Worm (Caenorhabditis elegans): ENCODE data around the gene F54D5.17.

F54D5.17 gene

ce11 chrII:11535924-11536323, 20.5 kb upstream of the F54D5.17 start:
- TF ChIP-seq nhr-23 (tag; optimal IDR thresholded peaks at IDR 0.05) (no peak), lsy-12 (tag; optimal IDR thresholded peaks at IDR 0.05) (no peak), zag-1 (tag; optimal IDR thresholded peaks at IDR 0.05) (no peak), sea-2 (GFP tag; optimal IDR thresholded peaks at IDR 0.05) (no peak), ama-1 (optimal IDR thresholded peaks at IDR 0.05) (no peak), ceh-28 (tag; optimal IDR thresholded peaks at IDR 0.05) (no peak), ZK546.5 (tag; optimal IDR thresholded peaks at IDR 0.05) (no peak), elt-2 (tag; optimal IDR thresholded peaks at IDR 0.05) (no peak), fkh-10 (GFP tag; optimal IDR thresholded peaks at IDR 0.05) (no peak), lin-39 (tag; optimal IDR thresholded peaks at IDR 0.05) (no peak), nhr-237 (tag; optimal IDR thresholded peaks at IDR 0.05) (no peak), tbx-2 (tag; optimal IDR thresholded peaks at IDR 0.05) (no peak), fkh-2 (tag; optimal IDR thresholded peaks at IDR 0.05) (no peak), snpc-4 (tag; optimal IDR thresholded peaks at IDR 0.05) (no peak), nhr-76 (tag; optimal IDR thresholded peaks at IDR 0.05) (no peak), unc-62 (GFP tag; optimal IDR thresholded peaks at IDR 0.05) (no peak)

- TF ChIP-seq jun-1 (tag; optimal IDR thresholded peaks at IDR 0.05) (no peak), unc-62 (GFP tag; optimal IDR thresholded peaks at IDR 0.05) (no peak), ceh-16 (tag; optimal IDR thresholded peaks at IDR 0.05) (no peak), daf-12 (tag; optimal IDR thresholded peaks at IDR 0.05) (no peak), nhr-237 (tag; optimal IDR thresholded peaks at IDR 0.05) (no peak), nhr-76 (tag; optimal IDR thresholded peaks at IDR 0.05) (no peak), skn-1 (tag; optimal IDR thresholded peaks at IDR 0.05) (no peak), fkh-10 (GFP tag; optimal IDR thresholded peaks at IDR 0.05) (no peak), unc-39 (tag; optimal IDR thresholded peaks at IDR 0.05) (no peak), nhr-67 (tag; optimal IDR thresholded peaks at IDR 0.05) (no peak), mdl-1 (tag; optimal IDR thresholded peaks at IDR 0.05) (no peak), elt-3 (tag; optimal IDR thresholded peaks at IDR 0.05) (no peak), egl-5 (tag; optimal IDR thresholded peaks at IDR 0.05) (no peak), lin-15B (tag; optimal IDR thresholded peaks at IDR 0.05) (no peak), ceh-82 (tag; optimal IDR thresholded peaks at IDR 0.05) (no peak), nhr-77 (tag; optimal IDR thresholded peaks at IDR 0.05) (no peak), lsy-12 (tag; optimal IDR thresholded peaks at IDR 0.05) (no peak), nhr-23 (tag; optimal IDR thresholded peaks at IDR 0.05) (no peak), hmg-11 (tag; optimal IDR thresholded peaks at IDR 0.05) (no peak)
Observed at ce11 chrII:11536505-11536904, 19.9 kb upstream of the F54D5.17 start.

- TF ChIP-seq nhr-23 (tag; optimal IDR thresholded peaks at IDR 0.05) (peak; percentile 15), ceh-28 (tag; optimal IDR thresholded peaks at IDR 0.05) (no peak)
Observed at ce11 chrII:11537115-11537514, 19.3 kb upstream of the F54D5.17 start.

ce11 chrII:11537606-11538016, 18.8 kb upstream of the F54D5.17 start:
- TF ChIP-seq snpc-4 (tag; optimal IDR thresholded peaks at IDR 0.05) (no peak), eor-1 (tag; optimal IDR thresholded peaks at IDR 0.05) (no peak), R02D3.7 (tag; optimal IDR thresholded peaks at IDR 0.05) (no peak), lsy-12 (tag; optimal IDR thresholded peaks at IDR 0.05) (no peak), tbx-2 (tag; optimal IDR thresholded peaks at IDR 0.05) (no peak), hmg-11 (tag; optimal IDR thresholded peaks at IDR 0.05) (no peak), daf-12 (tag; optimal IDR thresholded peaks at IDR 0.05) (no peak), skn-1 (tag; optimal IDR thresholded peaks at IDR 0.05) (no peak), ceh-9 (tag; optimal IDR thresholded peaks at IDR 0.05) (no peak), jun-1 (tag; optimal IDR thresholded peaks at IDR 0.05) (no peak), unc-62 (GFP tag; optimal IDR thresholded peaks at IDR 0.05) (no peak), nhr-12 (tag; optimal IDR thresholded peaks at IDR 0.05) (no peak), ceh-28 (tag; optimal IDR thresholded peaks at IDR 0.05) (no peak), ztf-11 (tag; optimal IDR thresholded peaks at IDR 0.05) (no peak), sea-2 (GFP tag; optimal IDR thresholded peaks at IDR 0.05) (no peak)

ce11 chrII:11538741-11539140, 17.7 kb upstream of the F54D5.17 start, which contains the start of gene Y62F5A.9:
TSS of gene Y62F5A.9 (minus strand) at chrII:11538841.
- no peak for TF ChIP-seq nhr-76 (tag; optimal IDR thresholded peaks at IDR 0.05)
- no peak for TF ChIP-seq unc-62 (GFP tag; optimal IDR thresholded peaks at IDR 0.05)
- no peak for TF ChIP-seq tbx-2 (tag; optimal IDR thresholded peaks at IDR 0.05)
- TF ChIP-seq hmg-11 (tag; optimal IDR thresholded peaks at IDR 0.05): no peak

Data from whole organism, L3 larva.